Worm (Caenorhabditis elegans): ENCODE data around the gene sups-1.

Gene sups-1

ce11 chrX:6003853-6004252 lies at the start of gene sups-1:
TSS of gene sups-1 (plus strand) at chrX:6004153.
- no peak for TF ChIP-seq lsy-2 (tag; optimal IDR thresholded peaks at IDR 0.05)
- no peak for TF ChIP-seq unc-62 (GFP tag; optimal IDR thresholded peaks at IDR 0.05)

- TF ChIP-seq lin-13 (GFP tag; optimal IDR thresholded peaks at IDR 0.05) (no peak), elt-3 (tag; optimal IDR thresholded peaks at IDR 0.05) (no peak), C34F6.9 (tag; optimal IDR thresholded peaks at IDR 0.05) (no peak), sma-9 (GFP tag; optimal IDR thresholded peaks at IDR 0.05) (no peak), sma-9 (tag; optimal IDR thresholded peaks at IDR 0.05) (no peak), sma-3 (GFP tag; optimal IDR thresholded peaks at IDR 0.05) (no peak)
Observed at ce11 chrX:5956130-5956529, 47.8 kb upstream of the sups-1 start.

- TF ChIP-seq nhr-23 (tag; optimal IDR thresholded peaks at IDR 0.05) (no peak), lin-13 (GFP tag; optimal IDR thresholded peaks at IDR 0.05) (no peak), dmd-4 (tag; optimal IDR thresholded peaks at IDR 0.05) (no peak), ceh-82 (tag; optimal IDR thresholded peaks at IDR 0.05) (no peak), aly-2 (tag; optimal IDR thresholded peaks at IDR 0.05) (no peak), lsy-2 (tag; optimal IDR thresholded peaks at IDR 0.05) (no peak), nhr-25 (tag; optimal IDR thresholded peaks at IDR 0.05) (no peak)
Observed at ce11 chrX:5958815-5959214, 45.1 kb upstream of the sups-1 start, which contains the start of gene R07E4.1. TSS of gene R07E4.1 (plus strand) at chrX:5959115.

ce11 chrX:5960872-5961271 lies 43.1 kb upstream of the sups-1 start:
- TF ChIP-seq ztf-11 (tag; optimal IDR thresholded peaks at IDR 0.05) (no peak), ZK546.5 (tag; optimal IDR thresholded peaks at IDR 0.05) (no peak), lin-39 (tag; optimal IDR thresholded peaks at IDR 0.05) (no peak), ztf-1 (GFP tag; conservative IDR thresholded peaks at IDR 0.05) (no peak), aly-2 (tag; optimal IDR thresholded peaks at IDR 0.05) (no peak), nhr-23 (tag; optimal IDR thresholded peaks at IDR 0.05) (no peak), snpc-4 (tag; optimal IDR thresholded peaks at IDR 0.05) (no peak), F13H6.1 (tag; optimal IDR thresholded peaks at IDR 0.05) (no peak), sma-3 (GFP tag; optimal IDR thresholded peaks at IDR 0.05) (no peak), elt-3 (tag; optimal IDR thresholded peaks at IDR 0.05) (no peak), ztf-4 (tag; optimal IDR thresholded peaks at IDR 0.05) (no peak), unc-62 (GFP tag; optimal IDR thresholded peaks at IDR 0.05) (no peak)

- TF ChIP-seq fos-1 (tag; optimal IDR thresholded peaks at IDR 0.05) (peak; percentile 16), nhr-25 (tag; optimal IDR thresholded peaks at IDR 0.05) (no peak), lin-13 (GFP tag; optimal IDR thresholded peaks at IDR 0.05) (no peak), sma-9 (GFP tag; optimal IDR thresholded peaks at IDR 0.05) (peak; percentile 42), sma-9 (tag; optimal IDR thresholded peaks at IDR 0.05) (no peak), gmeb-1 (tag; optimal IDR thresholded peaks at IDR 0.05) (peak; percentile 41)
Observed at ce11 chrX:5962560-5962959, 41.4 kb upstream of the sups-1 start.

ce11 chrX:5972212-5972611 lies 31.7 kb upstream of the sups-1 start:
- TF ChIP-seq mab-5 (tag; optimal IDR thresholded peaks at IDR 0.05), result peak; percentile 40
- no peak for TF ChIP-seq gmeb-1 (tag; optimal IDR thresholded peaks at IDR 0.05)
- no peak for TF ChIP-seq aly-2 (tag; optimal IDR thresholded peaks at IDR 0.05)
- no peak for TF ChIP-seq snpc-4 (tag; optimal IDR thresholded peaks at IDR 0.05)

- TF ChIP-seq C34F6.9 (tag; optimal IDR thresholded peaks at IDR 0.05) (peak; percentile 3), crh-2 (tag; optimal IDR thresholded peaks at IDR 0.05) (peak; percentile 8), elt-3 (tag; optimal IDR thresholded peaks at IDR 0.05) (no peak)
Observed at ce11 chrX:5975228-5975627, 28.7 kb upstream of the sups-1 start.

- TF ChIP-seq nhr-10 (tag; optimal IDR thresholded peaks at IDR 0.05) (no peak), egl-27 (tag; optimal IDR thresholded peaks at IDR 0.05) (no peak), ztf-4 (tag; optimal IDR thresholded peaks at IDR 0.05) (no peak), snpc-4 (tag; optimal IDR thresholded peaks at IDR 0.05) (no peak), nhr-12 (tag; optimal IDR thresholded peaks at IDR 0.05) (no peak), elt-3 (tag; optimal IDR thresholded peaks at IDR 0.05) (no peak), nhr-237 (tag; optimal IDR thresholded peaks at IDR 0.05) (no peak), lin-13 (GFP tag; optimal IDR thresholded peaks at IDR 0.05) (no peak), nhr-25 (tag; optimal IDR thresholded peaks at IDR 0.05) (no peak), crh-2 (tag; optimal IDR thresholded peaks at IDR 0.05) (no peak), skn-1 (tag; optimal IDR thresholded peaks at IDR 0.05) (no peak), aly-2 (tag; optimal IDR thresholded peaks at IDR 0.05) (no peak), lin-11 (tag; optimal IDR thresholded peaks at IDR 0.05) (no peak), unc-62 (GFP tag; optimal IDR thresholded peaks at IDR 0.05) (no peak), gmeb-1 (tag; optimal IDR thresholded peaks at IDR 0.05) (no peak), sma-9 (GFP tag; optimal IDR thresholded peaks at IDR 0.05) (no peak), sma-9 (tag; optimal IDR thresholded peaks at IDR 0.05) (no peak), F13H6.1 (tag; optimal IDR thresholded peaks at IDR 0.05) (no peak), R02D3.7 (tag; optimal IDR thresholded peaks at IDR 0.05) (no peak), blmp-1 (tag; optimal IDR thresholded peaks at IDR 0.05; ENCODE audit: insufficient read depth) (no peak)
Observed at ce11 chrX:5975726-5976125, 28.2 kb upstream of the sups-1 start.

Data from whole organism, L2 larva.